Worm (Caenorhabditis elegans) whole organism, young adult: ENCODE results near the gene C04G2.10.

Experiments
- Y53F4B.3 ChIP-seq: fragments of 200-800 bp; sonication (Bioruptor generic); IDR thresholded peaks from 2 replicates; pipeline ENCODE4 v1.3.6; 2022; ENCODE audit warnings: missing genetic modification reagents, missing genetic modification characterization, missing compliant biosample characterization
- Y67H2A.10 ChIP-seq: fragments of 200-800 bp; sonication (Bioruptor generic); conservative IDR thresholded peaks from 2 replicates; pipeline ENCODE4 v1.3.6; 2022; ENCODE audit warnings: missing genetic modification reagents, missing genetic modification characterization, missing compliant biosample characterization
- athp-1 ChIP-seq: sonication (generic microtip); optimal IDR thresholded peaks from 2 replicates; lab custom pipeline; 2017; ENCODE audit warnings: mild to moderate bottlenecking, missing genetic modification characterization, missing compliant biosample characterization
- bed-2 ChIP-seq: fragments of 200-800 bp; sonication (Bioruptor generic); IDR thresholded peaks from 2 replicates; pipeline ENCODE4 v1.3.6; 2022; ENCODE audit warnings: missing genetic modification reagents, missing genetic modification characterization, missing compliant biosample characterization
- hrde-1 ChIP-seq: sonication (generic microtip); optimal IDR thresholded peaks from 2 replicates; lab custom pipeline; 2016; ENCODE audit warnings: missing genetic modification characterization, mild to moderate bottlenecking, missing compliant biosample characterization, moderate library complexity, missing genotype, missing genetic modification reagents, borderline replicate concordance

DNA sequence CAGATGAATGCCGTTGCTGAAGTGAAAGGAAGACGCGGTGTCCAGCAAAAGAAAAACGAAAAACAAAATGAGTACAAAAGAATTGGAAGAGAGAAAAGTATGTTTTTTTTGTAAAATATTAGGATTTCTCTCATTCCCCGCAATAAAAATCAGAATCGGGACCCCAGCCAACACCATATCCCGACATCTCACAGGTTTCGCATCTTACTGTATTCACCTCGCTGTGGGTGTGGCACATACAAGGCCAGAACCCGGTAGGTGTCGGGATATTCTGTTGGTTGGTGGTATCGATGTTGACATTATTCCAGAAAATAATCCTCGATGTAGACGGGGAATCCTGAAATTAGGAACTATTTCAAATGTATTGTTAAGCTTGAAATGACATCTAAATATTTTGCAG, 1.5 kb downstream of the C04G2.10 start:
- TF ChIP-seq athp-1 (tag; lab: Kevin White, UChicago) (no peak), Y67H2A.10 (GFP tag; lab: Robert Waterston, UW) (no peak), hrde-1 (tag; lab: Kevin White, UChicago) (no peak), bed-2 (GFP tag; lab: Robert Waterston, UW) (no peak), Y53F4B.3 (GFP tag; lab: Robert Waterston, UW) (no peak)
